Worm (Caenorhabditis elegans): ENCODE data around the gene gly-10.

The gly-10 gene

ce11 chrIV:13778710-13779109 lies at the start of gene gly-10:
Gene gly-10 (plus strand): TSS chrIV:13779096.
- TF ChIP-seq ctbp-1 (GFP tag; IDR thresholded peaks at IDR 0.05) (no peak), mdl-1 (tag; optimal IDR thresholded peaks at IDR 0.05) (no peak), Y5F2A.4 (GFP tag; optimal IDR thresholded peaks at IDR 0.05) (no peak), snpc-1.2 (GFP tag; IDR thresholded peaks at IDR 0.05) (peak; percentile 61), dmd-8 (GFP tag; IDR thresholded peaks at IDR 0.05) (no peak), F49E8.2 (tag; optimal IDR thresholded peaks at IDR 0.05; ENCODE audit: borderline replicate concordance) (no peak), cey-2 (tag; optimal IDR thresholded peaks at IDR 0.05; ENCODE audit: borderline replicate concordance, insufficient read depth) (no peak)

DNA sequence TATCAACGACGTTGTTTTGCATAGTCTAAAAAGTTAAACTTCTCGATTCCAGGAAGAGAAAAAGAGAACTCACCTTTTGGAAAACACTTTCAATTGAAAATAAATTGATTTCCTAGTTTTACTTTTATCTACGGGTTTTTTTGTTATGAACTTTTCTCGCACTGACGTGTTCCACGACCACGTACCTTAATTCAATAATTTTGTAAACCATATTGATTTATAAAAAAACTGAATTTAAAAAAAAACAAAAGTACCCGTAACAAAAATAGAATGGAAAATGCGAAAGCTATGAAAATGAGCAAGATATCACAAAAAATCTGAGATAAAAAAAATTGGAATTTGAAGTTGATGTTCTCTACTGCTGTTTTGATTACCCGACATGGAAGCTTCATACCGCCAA lies 36.7 kb upstream of the gly-10 start, which contains the start of gene C47A4.3:
TSS of gene C47A4.3 (minus strand) at position 101 of the 400 bp plus-strand sequence.
- TF ChIP-seq F49E8.2 (tag; optimal IDR thresholded peaks at IDR 0.05; ENCODE audit: borderline replicate concordance) (no peak), snpc-4 (tag; optimal IDR thresholded peaks at IDR 0.05) (no peak), ceh-82 (tag; optimal IDR thresholded peaks at IDR 0.05) (no peak), php-3 (GFP tag; IDR thresholded peaks at IDR 0.05) (no peak), zfp-2 (tag; optimal IDR thresholded peaks at IDR 0.05) (no peak), ztf-11 (tag; optimal IDR thresholded peaks at IDR 0.05) (no peak)

ce11 chrIV:13745409-13745808 lies 33.5 kb upstream of the gly-10 start, which contains the start of gene C47A4.5:
Gene C47A4.5 (plus strand): TSS chrIV:13745709.
- no peak for TF ChIP-seq pha-4 (GFP tag; IDR thresholded peaks at IDR 0.05)
- TF ChIP-seq pha-4 (tag; optimal IDR thresholded peaks at IDR 0.05) = no peak
- TF ChIP-seq Y75B8A.6 (GFP tag; IDR thresholded peaks at IDR 0.05) = no peak
- no peak for TF ChIP-seq zfp-3 (GFP tag; conservative IDR thresholded peaks at IDR 0.05)
- no peak for TF ChIP-seq mdl-1 (tag; optimal IDR thresholded peaks at IDR 0.05)
- no peak for TF ChIP-seq rbr-2 (tag; optimal IDR thresholded peaks at IDR 0.05)
- no peak for TF ChIP-seq nhr-25 (tag; optimal IDR thresholded peaks at IDR 0.05; ENCODE audit: borderline replicate concordance, insufficient read depth)
- no peak for TF ChIP-seq nhr-111 (GFP tag; optimal IDR thresholded peaks at IDR 0.05)
- no peak for TF ChIP-seq lim-7 (GFP tag; IDR thresholded peaks at IDR 0.05)
- TF ChIP-seq snpc-1.2 (GFP tag; IDR thresholded peaks at IDR 0.05) = no peak
- no peak for TF ChIP-seq zag-1 (tag; optimal IDR thresholded peaks at IDR 0.05)
- TF ChIP-seq R02D3.7 (tag; optimal IDR thresholded peaks at IDR 0.05) = no peak
- TF ChIP-seq unc-62 (GFP tag; optimal IDR thresholded peaks at IDR 0.05 in 1 of 2) = no peak
- no peak for TF ChIP-seq unc-62 (tag; optimal IDR thresholded peaks at IDR 0.05)
- no peak for TF ChIP-seq dmd-8 (GFP tag; IDR thresholded peaks at IDR 0.05)
- TF ChIP-seq ceh-28 (tag; optimal IDR thresholded peaks at IDR 0.05) = no peak
- TF ChIP-seq nhr-76 (tag; optimal IDR thresholded peaks at IDR 0.05) = no peak
- TF ChIP-seq nhr-28 (tag; optimal IDR thresholded peaks at IDR 0.05) = no peak

ce11 chrIV:13748798-13749197 lies 30.1 kb upstream of the gly-10 start:
- TF ChIP-seq nhr-48 (tag; optimal IDR thresholded peaks at IDR 0.05) (no peak), zfp-3 (GFP tag; conservative IDR thresholded peaks at IDR 0.05) (no peak), aha-1 (tag) (peak; percentile 73), unc-39 (tag; optimal IDR thresholded peaks at IDR 0.05) (no peak), nhr-10 (tag; optimal IDR thresholded peaks at IDR 0.05) (no peak), unc-62 (GFP tag; optimal IDR thresholded peaks at IDR 0.05 in 1 of 2) (peak in 1 of 2 experiments; percentile 7), unc-62 (tag; optimal IDR thresholded peaks at IDR 0.05) (no peak), ctbp-1 (GFP tag; IDR thresholded peaks at IDR 0.05) (no peak), zip-11 (GFP tag; IDR thresholded peaks at IDR 0.05) (no peak), nhr-11 (tag; optimal IDR thresholded peaks at IDR 0.05) (peak; percentile 8), spr-3 (GFP tag; optimal IDR thresholded peaks at IDR 0.05) (no peak)

DNA sequence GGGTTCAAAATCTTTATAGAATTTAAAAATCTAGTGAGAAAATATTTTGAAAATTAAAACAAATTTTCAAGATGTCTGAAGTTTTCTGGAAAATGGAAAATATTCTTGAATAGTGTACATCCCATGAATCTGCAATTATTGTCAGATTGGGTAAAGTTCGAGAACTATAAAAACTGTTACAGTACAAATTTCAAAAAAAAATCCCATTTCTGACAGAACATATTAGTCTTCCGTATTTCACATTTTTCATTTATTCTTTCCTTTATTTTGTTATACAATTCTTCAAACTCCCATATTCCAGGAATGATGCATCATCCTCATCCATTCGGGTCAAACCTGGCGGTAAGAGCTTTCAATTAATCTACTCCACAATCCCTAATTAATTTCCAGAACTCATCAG lies 28.9 kb upstream of the gly-10 start, which contains the start of gene sorb-1:
TSS of gene sorb-1 (plus strand) at position 301 of the 400 bp plus-strand sequence.
- TF ChIP-seq nhr-10 (tag; optimal IDR thresholded peaks at IDR 0.05) (no peak), unc-62 (GFP tag; optimal IDR thresholded peaks at IDR 0.05 in 1 of 2) (peak in 1 of 2 experiments; percentile 21), unc-62 (tag; optimal IDR thresholded peaks at IDR 0.05) (no peak), aha-1 (tag) (peak; percentile 11)
